Worm (Caenorhabditis elegans) whole organism, midembryonic: Measurements from ENCODE around the gene sut-1.

ENCODE experiments used
- T22C8.4 ChIP-seq: fragments of 200-800 bp; sonication (Bioruptor generic); IDR thresholded peaks from 2 replicates; pipeline ENCODE4 v1.3.6; 2022; ENCODE audit warnings: missing genetic modification characterization, missing compliant biosample characterization
- cog-1 ChIP-seq: sonication (generic microtip); optimal IDR thresholded peaks from 2 replicates; lab custom pipeline; 2016; ENCODE audit warnings: missing genetic modification characterization, missing compliant biosample characterization
- flt-1 ChIP-seq: fragments of 200-800 bp; sonication (Bioruptor generic); IDR thresholded peaks from 2 replicates; pipeline ENCODE4 v1.3.6; 2022; ENCODE audit warnings: missing genetic modification characterization, missing compliant biosample characterization
- klf-2 ChIP-seq: fragments of 200-800 bp; sonication (Bioruptor generic); conservative IDR thresholded peaks from 2 replicates; pipeline ENCODE4 v1.3.6; 2022; ENCODE audit warnings: missing genetic modification reagents, missing genetic modification characterization, missing compliant biosample characterization
- med-1 ChIP-seq: sonication (generic microtip); optimal IDR thresholded peaks from 2 replicates; lab custom pipeline; 2017; ENCODE audit warnings: missing genetic modification characterization, mild to moderate bottlenecking, missing compliant biosample characterization, antibody characterized with exemption, missing genetic modification reagents; ENCODE audit not compliant: insufficient read depth
- ref-1 ChIP-seq: fragments of 200-800 bp; sonication (Bioruptor generic); conservative IDR thresholded peaks from 2 replicates; pipeline ENCODE4 v1.3.6; 2022; ENCODE audit warnings: missing genetic modification reagents, missing genetic modification characterization, missing compliant biosample characterization
- tab-1 ChIP-seq: fragments of 200-800 bp; sonication (Bioruptor generic); IDR thresholded peaks from 2 replicates; pipeline ENCODE4 v1.3.6; 2022; ENCODE audit warnings: missing genetic modification characterization, missing compliant biosample characterization
- ztf-23 ChIP-seq: fragments of 200-800 bp; sonication (Bioruptor generic); IDR thresholded peaks from 2 replicates; pipeline ENCODE4 v1.3.6; 2022; ENCODE audit warnings: missing genetic modification reagents, missing genetic modification characterization, missing compliant biosample characterization
- ztf-29 ChIP-seq: fragments of 200-800 bp; sonication (Bioruptor generic); IDR thresholded peaks from 2 replicates; pipeline ENCODE4 v1.3.6; 2022; ENCODE audit warnings: missing genetic modification reagents, missing genetic modification characterization, missing compliant biosample characterization

sut-1 gene

ce11 chrII:1123208-1123607, at the start of gene sut-1, which contains the start of gene eri-3:
Gene sut-1, minus strand, starts transcription at chrII:1123265.
Gene eri-3, plus strand, starts transcription at chrII:1123534.
- no peak for TF ChIP-seq T22C8.4
- no peak for TF ChIP-seq ztf-23
- no peak for TF ChIP-seq ztf-29 (GFP tag; lab: Robert Waterston, UW)
- no peak for TF ChIP-seq flt-1 (GFP tag; lab: Robert Waterston, UW)
- TF ChIP-seq ref-1 (GFP tag; lab: Robert Waterston, UW), result no peak
- no peak for TF ChIP-seq cog-1

ce11 chrII:1172080-1172575, 49.1 kb upstream of the sut-1 start, which contains the start of gene dlhd-1:
Gene dlhd-1, minus strand, starts transcription at chrII:1172130.
- TF ChIP-seq tab-1 (GFP tag; lab: Robert Waterston, UW), result no peak
- no peak for TF ChIP-seq ztf-23
- no peak for TF ChIP-seq med-1 (GFP tag; lab: Kevin White, UChicago)

- TF ChIP-seq T22C8.4, result no peak
- no peak for TF ChIP-seq ref-1 (GFP tag; lab: Robert Waterston, UW)
- no peak for TF ChIP-seq med-1 (GFP tag; lab: Kevin White, UChicago)
- no peak for TF ChIP-seq cog-1
- TF ChIP-seq flt-1 (GFP tag; lab: Robert Waterston, UW), result no peak
- no peak for TF ChIP-seq klf-2 (GFP tag; lab: Robert Waterston, UW)
- TF ChIP-seq ztf-23, result no peak
- no peak for TF ChIP-seq ztf-29 (GFP tag; lab: Robert Waterston, UW)
- TF ChIP-seq tab-1 (GFP tag; lab: Robert Waterston, UW), result no peak
Observed at ce11 chrII:1170842-1171241, 47.8 kb upstream of the sut-1 start.

- TF ChIP-seq ztf-29 (GFP tag; lab: Robert Waterston, UW) (no peak), med-1 (GFP tag; lab: Kevin White, UChicago) (no peak), ref-1 (GFP tag; lab: Robert Waterston, UW) (no peak), klf-2 (GFP tag; lab: Robert Waterston, UW) (no peak), flt-1 (GFP tag; lab: Robert Waterston, UW) (no peak), ztf-23 (no peak), tab-1 (GFP tag; lab: Robert Waterston, UW) (no peak), cog-1 (no peak), T22C8.4 (no peak)
Observed at ce11 chrII:1163275-1163674, 40.2 kb upstream of the sut-1 start, which contains the start of gene T23F4.2. Gene T23F4.2, plus strand, starts transcription at chrII:1163575.

ce11 chrII:1159718-1160117, 36.7 kb upstream of the sut-1 start:
- no peak for TF ChIP-seq flt-1 (GFP tag; lab: Robert Waterston, UW)
- TF ChIP-seq med-1 (GFP tag; lab: Kevin White, UChicago), result no peak
- no peak for TF ChIP-seq T22C8.4
- no peak for TF ChIP-seq ztf-29 (GFP tag; lab: Robert Waterston, UW)
- no peak for TF ChIP-seq ztf-23
- no peak for TF ChIP-seq cog-1
- TF ChIP-seq ref-1 (GFP tag; lab: Robert Waterston, UW), result no peak
- TF ChIP-seq klf-2 (GFP tag; lab: Robert Waterston, UW), result no peak
- no peak for TF ChIP-seq tab-1 (GFP tag; lab: Robert Waterston, UW)

- no peak for TF ChIP-seq ref-1 (GFP tag; lab: Robert Waterston, UW)
- TF ChIP-seq ztf-23, result no peak
- no peak for TF ChIP-seq klf-2 (GFP tag; lab: Robert Waterston, UW)
- no peak for TF ChIP-seq flt-1 (GFP tag; lab: Robert Waterston, UW)
- TF ChIP-seq med-1 (GFP tag; lab: Kevin White, UChicago), result no peak
Observed at ce11 chrII:1157135-1157534, 34.1 kb upstream of the sut-1 start.

- TF ChIP-seq cog-1, result no peak
- no peak for TF ChIP-seq flt-1 (GFP tag; lab: Robert Waterston, UW)
- TF ChIP-seq klf-2 (GFP tag; lab: Robert Waterston, UW), result no peak
- TF ChIP-seq med-1 (GFP tag; lab: Kevin White, UChicago), result no peak
Observed at ce11 chrII:1153299-1153698, 30.2 kb upstream of the sut-1 start.

- TF ChIP-seq ztf-29 (GFP tag; lab: Robert Waterston, UW), result no peak
Observed at ce11 chrII:1152732-1153131, 29.7 kb upstream of the sut-1 start.

- TF ChIP-seq klf-2 (GFP tag; lab: Robert Waterston, UW), result no peak
- TF ChIP-seq ref-1 (GFP tag; lab: Robert Waterston, UW), result no peak
- TF ChIP-seq ztf-23, result no peak
Observed at ce11 chrII:1151810-1152209, 28.7 kb upstream of the sut-1 start.

ce11 chrII:1149390-1149789, 26.3 kb upstream of the sut-1 start:
- TF ChIP-seq ztf-23 (no peak), T22C8.4 (no peak), flt-1 (GFP tag; lab: Robert Waterston, UW) (no peak), ztf-29 (GFP tag; lab: Robert Waterston, UW) (no peak), ref-1 (GFP tag; lab: Robert Waterston, UW) (no peak), tab-1 (GFP tag; lab: Robert Waterston, UW) (no peak), cog-1 (no peak), klf-2 (GFP tag; lab: Robert Waterston, UW) (no peak), med-1 (GFP tag; lab: Kevin White, UChicago) (no peak)

- TF ChIP-seq ref-1 (GFP tag; lab: Robert Waterston, UW) (no peak), cog-1 (no peak), ztf-29 (GFP tag; lab: Robert Waterston, UW) (no peak), tab-1 (GFP tag; lab: Robert Waterston, UW) (no peak), ztf-23 (no peak), T22C8.4 (no peak), klf-2 (GFP tag; lab: Robert Waterston, UW) (no peak), med-1 (GFP tag; lab: Kevin White, UChicago) (no peak), flt-1 (GFP tag; lab: Robert Waterston, UW) (no peak)
Observed at ce11 chrII:1143173-1143738, 20.2 kb upstream of the sut-1 start.
